Worm (Caenorhabditis elegans) whole organism, L3 larva: Measurements from ENCODE around the gene act-1.

ENCODE experiments used
- ceh-16 ChIP-seq: sonication (generic microtip); optimal IDR thresholded peaks from 2 replicates; lab custom pipeline; 2017; ENCODE audit warnings: missing biosample characterization, missing genetic modification characterization
- ceh-9 ChIP-seq: sonication (generic microtip); optimal IDR thresholded peaks from 2 replicates; lab custom pipeline; 2018; ENCODE audit warnings: missing biosample characterization, missing genetic modification characterization
- elt-3 ChIP-seq, 3 experiments: fragments of 150-350 bp in 1 of 3; sonication (generic microtip) in 2 of 3; optimal IDR thresholded peaks; 2 replicates in 2 of 3; 4 replicates in 1 of 3; lab custom pipeline; 2014 to 2017; ENCODE audit warnings: missing biosample characterization in 3 of 3, missing genetic modification characterization in 3 of 3
- fkh-10 ChIP-seq: sonication (generic microtip); optimal IDR thresholded peaks from 2 replicates; lab custom pipeline; 2017; ENCODE audit warnings: missing biosample characterization, missing genetic modification reagents, missing genetic modification characterization
- lin-15B ChIP-seq: fragments of 150-350 bp; optimal IDR thresholded peaks from 2 replicates; lab custom pipeline; 2014; ENCODE audit warnings: missing biosample characterization, missing genetic modification characterization
- mdl-1 ChIP-seq: fragments of 150-350 bp; optimal IDR thresholded peaks from 2 replicates; lab custom pipeline; 2014; ENCODE audit warnings: missing biosample characterization, missing genetic modification characterization
- nfya-1 ChIP-seq: sonication (generic microtip); optimal IDR thresholded peaks from 2 replicates; lab custom pipeline; 2017; ENCODE audit warnings: missing genetic modification characterization, mild to moderate bottlenecking, missing compliant biosample characterization, antibody characterized with exemption, moderate library complexity; ENCODE audit not compliant: insufficient read depth
- nhr-11 ChIP-seq: fragments of 150-350 bp; optimal IDR thresholded peaks from 2 replicates; lab custom pipeline; 2014; ENCODE audit warnings: missing biosample characterization, missing genetic modification characterization
- sea-2 ChIP-seq: fragments of 150-350 bp; sonication (generic microtip); optimal IDR thresholded peaks from 4 replicates; lab custom pipeline; 2014; ENCODE audit warnings: missing biosample characterization, missing genetic modification reagents, missing genetic modification characterization

- TF ChIP-seq ceh-9 (tag; lab: Kevin White, UChicago) (no peak), ceh-16 (tag; lab: Kevin White, UChicago) (no peak), fkh-10 (no peak), sea-2 (GFP tag; lab: Kevin White, UChicago) (no peak), elt-3 (tag; optimal IDR thresholded peaks at IDR 0.05; lab: Kevin White, UChicago) (no peak), nhr-11 (tag; lab: Kevin White, UChicago) (no peak), mdl-1 (tag; lab: Kevin White, UChicago) (no peak), lin-15B (tag; lab: Kevin White, UChicago) (no peak), nfya-1 (no peak)
Observed at ce11 chrV:11041499-11041898, 39.4 kb upstream of the act-1 start, which contains the start of gene C45B11.5.
